Worm (Caenorhabditis elegans): Measurements from ENCODE around the gene ZC449.5.

- TF ChIP-seq egl-27 (tag; optimal IDR thresholded peaks at IDR 0.05) (no peak), lin-39 (tag; optimal IDR thresholded peaks at IDR 0.05) (no peak), zag-1 (tag; optimal IDR thresholded peaks at IDR 0.05) (no peak), egl-5 (tag; optimal IDR thresholded peaks at IDR 0.05) (no peak), aly-2 (tag; optimal IDR thresholded peaks at IDR 0.05) (no peak), snpc-4 (tag; optimal IDR thresholded peaks at IDR 0.05) (no peak)
Observed at ce11 chrX:5077696-5078343, 40.2 kb upstream of the ZC449.5 start, which contains the start of gene cal-5.

Data from whole organism, L3 larva.